Worm (Caenorhabditis elegans): Measurements from ENCODE around the gene arrd-15.

arrd-15 gene

DNA sequence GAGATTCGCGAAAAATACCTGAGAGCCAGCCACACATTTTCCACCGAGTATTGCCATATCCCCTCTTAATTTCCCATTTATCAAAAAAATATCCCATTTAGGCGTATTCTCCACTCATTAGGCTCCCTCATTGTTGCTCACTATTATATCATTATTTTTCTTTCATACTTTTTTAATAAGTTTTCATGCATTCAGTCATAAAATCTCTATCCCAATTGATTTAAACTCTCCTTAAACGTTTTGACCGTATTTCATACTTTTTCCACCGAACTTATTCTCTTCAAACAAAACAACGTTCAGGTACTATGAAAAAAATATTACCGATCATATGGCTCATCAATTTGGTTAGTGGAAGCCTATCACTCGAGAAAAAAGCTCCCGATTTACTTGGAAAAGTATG lies 39.9 kb upstream of the arrd-15 start, which contains the start of gene lnkn-1:
Gene lnkn-1 (plus strand): TSS at position 301 of the 400 bp plus-strand sequence.
- TF ChIP-seq C38D4.7 (GFP tag; optimal IDR thresholded peaks at IDR 0.05) (no peak), ceh-18 (tag; optimal IDR thresholded peaks at IDR 0.05) (no peak), pha-2 (tag; optimal IDR thresholded peaks at IDR 0.05) (no peak), fkh-10 (GFP tag; optimal IDR thresholded peaks at IDR 0.05) (no peak), ceh-31 (tag; optimal IDR thresholded peaks at IDR 0.05) (no peak), elt-4 (tag; optimal IDR thresholded peaks at IDR 0.05) (no peak), hlh-30 (tag; optimal IDR thresholded peaks at IDR 0.05; ENCODE audit: insufficient read depth) (no peak), ceh-34 (tag; optimal IDR thresholded peaks at IDR 0.05) (no peak), tbx-7 (tag; optimal IDR thresholded peaks at IDR 0.05) (no peak), pat-9 (tag; optimal IDR thresholded peaks at IDR 0.05) (no peak), ref-2 (tag; optimal IDR thresholded peaks at IDR 0.05) (no peak), gmeb-2 (tag; optimal IDR thresholded peaks at IDR 0.05) (no peak), ceh-48 (tag; optimal IDR thresholded peaks at IDR 0.05) (no peak), ceh-9 (tag; optimal IDR thresholded peaks at IDR 0.05) (no peak), lin-11 (tag; optimal IDR thresholded peaks at IDR 0.05) (no peak), ceh-14 (tag; optimal IDR thresholded peaks at IDR 0.05) (no peak), syd-9 (tag; optimal IDR thresholded peaks at IDR 0.05) (no peak), nhr-232 (tag; optimal IDR thresholded peaks at IDR 0.05) (no peak)

DNA sequence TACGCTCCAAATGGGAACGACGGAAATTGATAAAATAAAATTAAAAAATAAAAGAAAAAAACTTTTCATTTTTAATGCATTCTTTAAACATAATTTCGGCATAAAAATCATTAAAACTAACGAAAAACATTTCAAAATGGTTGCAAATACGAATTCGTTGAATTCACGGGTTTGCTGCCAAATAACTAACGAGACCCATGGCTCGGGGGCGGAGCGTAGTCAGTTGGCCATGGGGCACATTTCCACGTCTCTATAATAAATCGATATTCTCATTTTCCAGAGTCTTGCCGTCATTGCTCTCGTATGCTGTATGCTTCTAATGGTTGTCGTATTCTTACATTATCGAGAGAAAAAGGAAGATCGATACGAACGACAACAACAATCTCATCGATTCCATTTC lies 36.4 kb upstream of the arrd-15 start, which contains the start of gene ZK637.4:
Gene ZK637.4 (plus strand): TSS at position 301 of the 400 bp plus-strand sequence.
- TF ChIP-seq zip-5 (tag; optimal IDR thresholded peaks at IDR 0.05): no peak
- no peak for TF ChIP-seq ceh-24 (tag; optimal IDR thresholded peaks at IDR 0.05)
- TF ChIP-seq dmd-4 (tag; optimal IDR thresholded peaks at IDR 0.05; ENCODE audit: borderline replicate concordance): no peak
- no peak for TF ChIP-seq ceh-22 (tag; optimal IDR thresholded peaks at IDR 0.05)
- TF ChIP-seq sox-4 (tag; optimal IDR thresholded peaks at IDR 0.05): no peak
- no peak for TF ChIP-seq fkh-6 (tag; optimal IDR thresholded peaks at IDR 0.05)
- no peak for TF ChIP-seq pha-4 (tag; optimal IDR thresholded peaks at IDR 0.05)
- no peak for TF ChIP-seq tbx-7 (tag; optimal IDR thresholded peaks at IDR 0.05)
- TF ChIP-seq pag-3 (tag; optimal IDR thresholded peaks at IDR 0.05; ENCODE audit: borderline replicate concordance): no peak
- TF ChIP-seq unc-86 (tag; optimal IDR thresholded peaks at IDR 0.05): no peak
- TF ChIP-seq C38D4.7 (GFP tag; optimal IDR thresholded peaks at IDR 0.05): no peak
- no peak for TF ChIP-seq hlh-13 (GFP tag; optimal IDR thresholded peaks at IDR 0.05)
- TF ChIP-seq ceh-6 (GFP tag; optimal IDR thresholded peaks at IDR 0.05): no peak
- TF ChIP-seq ceh-2 (tag; optimal IDR thresholded peaks at IDR 0.05): no peak
- no peak for TF ChIP-seq ceh-9 (tag; optimal IDR thresholded peaks at IDR 0.05)
- no peak for TF ChIP-seq unc-42 (tag; optimal IDR thresholded peaks at IDR 0.05)
- TF ChIP-seq lin-11 (tag; optimal IDR thresholded peaks at IDR 0.05): no peak
- TF ChIP-seq fax-1 (tag; optimal IDR thresholded peaks at IDR 0.05): no peak
- no peak for TF ChIP-seq nfya-1 (tag; optimal IDR thresholded peaks at IDR 0.05)

ce11 chrIII:8894782-8895181 lies 35.0 kb upstream of the arrd-15 start, which contains the start of gene asna-1:
TSS of gene asna-1 (plus strand) at chrIII:8895082.
- TF ChIP-seq madf-2 (tag; optimal IDR thresholded peaks at IDR 0.05) (no peak), tbx-7 (tag; optimal IDR thresholded peaks at IDR 0.05) (no peak), ceh-24 (tag; optimal IDR thresholded peaks at IDR 0.05) (no peak), ets-4 (tag; optimal IDR thresholded peaks at IDR 0.05) (no peak), pros-1 (tag; optimal IDR thresholded peaks at IDR 0.05) (no peak), ceh-31 (tag; optimal IDR thresholded peaks at IDR 0.05) (no peak), ama-1 (optimal IDR thresholded peaks at IDR 0.05) (no peak), hlh-6 (tag; optimal IDR thresholded peaks at IDR 0.05) (no peak), npax-4 (tag; optimal IDR thresholded peaks at IDR 0.05) (no peak), nhr-232 (tag; optimal IDR thresholded peaks at IDR 0.05) (no peak), Y22D7AL.16 (tag; optimal IDR thresholded peaks at IDR 0.05) (no peak), pag-3 (tag; optimal IDR thresholded peaks at IDR 0.05; ENCODE audit: borderline replicate concordance) (no peak), ceh-6 (GFP tag; optimal IDR thresholded peaks at IDR 0.05) (no peak), unc-42 (tag; optimal IDR thresholded peaks at IDR 0.05) (no peak), ref-2 (tag; optimal IDR thresholded peaks at IDR 0.05) (no peak), zip-5 (tag; optimal IDR thresholded peaks at IDR 0.05) (no peak), hlh-30 (tag; optimal IDR thresholded peaks at IDR 0.05; ENCODE audit: insufficient read depth) (no peak), sox-4 (tag; optimal IDR thresholded peaks at IDR 0.05) (no peak), T23F11.4 (GFP tag; optimal IDR thresholded peaks at IDR 0.05) (no peak)
